Fruit fly (Drosophila melanogaster) whole organism, embryonic: ENCODE data around the gene GstT4.

Experiments
- Antp ChIP-seq: fragments of 200-800 bp; sonication (Bioruptor generic); optimal IDR thresholded peaks from 3 replicates; lab custom pipeline; 2016; ENCODE audit warnings: missing biosample characterization, missing genetic modification characterization
- B-H1 ChIP-seq: fragments of 200-800 bp; sonication (Bioruptor generic); IDR thresholded peaks from 3 replicates; pipeline ENCODE4 v1.3.6; 2022; ENCODE audit warnings: missing biosample characterization, missing genetic modification characterization
- CG11504 ChIP-seq: fragments of 200-800 bp; sonication (Bioruptor generic); optimal IDR thresholded peaks from 3 replicates; lab custom pipeline; 2019; ENCODE audit warnings: missing biosample characterization, mild to moderate bottlenecking, missing genetic modification characterization, moderate library complexity
- CG12769 ChIP-seq: fragments of 200-800 bp; sonication (Bioruptor generic); optimal IDR thresholded peaks from 2 replicates; lab custom pipeline; 2019; ENCODE audit warnings: missing biosample characterization, mild to moderate bottlenecking, missing genetic modification characterization, moderate library complexity
- CG15269 ChIP-seq: fragments of 200-800 bp; sonication (Bioruptor generic); optimal IDR thresholded peaks from 2 replicates; lab custom pipeline; 2018; ENCODE audit warnings: missing biosample characterization, mild to moderate bottlenecking, missing genetic modification characterization, moderate library complexity
- CG16863 ChIP-seq: fragments of 200-800 bp; sonication (Bioruptor generic); optimal IDR thresholded peaks from 3 replicates; lab custom pipeline; 2016; ENCODE audit warnings: missing biosample characterization, missing genetic modification characterization
- CG17328 ChIP-seq: fragments of 200-800 bp; sonication (Bioruptor generic); IDR thresholded peaks from 2 replicates; pipeline ENCODE4 v1.3.6; 2022; ENCODE audit warnings: missing biosample characterization, missing genetic modification characterization
- CG18619 ChIP-seq: fragments of 200-800 bp; sonication (Bioruptor generic); optimal IDR thresholded peaks from 3 replicates; lab custom pipeline; 2017; ENCODE audit warnings: missing biosample characterization, mild to moderate bottlenecking, missing genetic modification characterization
- CG2120 ChIP-seq: fragments of 200-800 bp; sonication (Bioruptor generic); optimal IDR thresholded peaks from 3 replicates; lab custom pipeline; 2016; ENCODE audit warnings: missing biosample characterization, missing genetic modification characterization
- CG2129 ChIP-seq: fragments of 200-800 bp; sonication (Bioruptor generic); IDR thresholded peaks from 2 replicates; pipeline ENCODE4 v1.3.6; 2022; ENCODE audit warnings: missing biosample characterization, missing genetic modification characterization; ENCODE audit not compliant: partially characterized antibody
- CG30403 ChIP-seq: fragments of 200-800 bp; sonication (Bioruptor generic); optimal IDR thresholded peaks from 3 replicates; lab custom pipeline; 2016; ENCODE audit warnings: missing biosample characterization, missing genetic modification characterization
- CG3995 ChIP-seq: fragments of 200-800 bp; sonication (Bioruptor generic); optimal IDR thresholded peaks from 3 replicates; lab custom pipeline; 2016; ENCODE audit warnings: missing biosample characterization, missing genetic modification characterization
- CG9727 ChIP-seq: fragments of 200-800 bp; sonication (Bioruptor generic); optimal IDR thresholded peaks from 3 replicates; lab custom pipeline; 2017; ENCODE audit warnings: missing biosample characterization, mild to moderate bottlenecking, missing genetic modification characterization
- CG9817 ChIP-seq: fragments of 200-800 bp; sonication (Bioruptor generic); optimal IDR thresholded peaks from 2 replicates; lab custom pipeline; 2018; ENCODE audit warnings: missing biosample characterization, mild to moderate bottlenecking, missing genetic modification characterization, moderate library complexity
- Camta ChIP-seq: fragments of 200-800 bp; sonication (Bioruptor generic); optimal IDR thresholded peaks from 2 replicates; lab custom pipeline; 2016; ENCODE audit warnings: missing biosample characterization, missing genetic modification characterization
- Chrac-16 ChIP-seq: fragments of 200-800 bp; sonication (Bioruptor generic); optimal IDR thresholded peaks from 3 replicates; lab custom pipeline; 2016; ENCODE audit warnings: missing biosample characterization, missing genetic modification characterization
- CoRest ChIP-seq: fragments of 200-800 bp; sonication (Bioruptor generic); optimal IDR thresholded peaks from 3 replicates; lab custom pipeline; 2018; ENCODE audit warnings: missing biosample characterization, mild to moderate bottlenecking, missing genetic modification characterization, moderate library complexity
- Dbx ChIP-seq: fragments of 200-800 bp; sonication (Bioruptor generic); IDR thresholded peaks from 3 replicates; pipeline ENCODE4 v1.3.6; 2022; ENCODE audit warnings: missing biosample characterization, missing genetic modification characterization
- Dek ChIP-seq: fragments of 200-800 bp; sonication (Bioruptor generic); optimal IDR thresholded peaks from 3 replicates; lab custom pipeline; 2019; ENCODE audit warnings: missing biosample characterization, mild to moderate bottlenecking, missing genetic modification characterization, moderate library complexity
- H15 ChIP-seq: fragments of 200-800 bp; sonication (Bioruptor generic); IDR thresholded peaks from 3 replicates; pipeline ENCODE4 v1.3.6; 2022; ENCODE audit warnings: missing biosample characterization, missing genetic modification characterization
- Hmr ChIP-seq: fragments of 200-800 bp; sonication (Bioruptor generic); optimal IDR thresholded peaks from 3 replicates; lab custom pipeline; 2017; ENCODE audit warnings: mild to moderate bottlenecking, missing biosample characterization, missing genetic modification reagents, missing genetic modification characterization
- Hr51 ChIP-seq, 2 experiments: fragments of 200-800 bp; sonication (Bioruptor generic); optimal IDR thresholded peaks; 2 replicates in 1 of 2; 3 replicates in 1 of 2; lab custom pipeline; 2016 to 2018; ENCODE audit warnings: missing biosample characterization in 2 of 2, missing genetic modification characterization in 2 of 2, mild to moderate bottlenecking in 1 of 2, moderate library complexity in 1 of 2
- Hsf ChIP-seq: fragments of 200-800 bp; sonication (Bioruptor generic); optimal IDR thresholded peaks from 3 replicates; lab custom pipeline; 2016; ENCODE audit warnings: missing biosample characterization, missing genetic modification characterization
- Med ChIP-seq: fragments of 200-800 bp; sonication (Bioruptor generic); peaks from one replicate; lab custom pipeline; 2016; ENCODE audit warnings: missing biosample characterization, missing genetic modification characterization, mild to moderate bottlenecking, inconsistent platforms, moderate library complexity
- Meics ChIP-seq: fragments of 200-800 bp; sonication (Bioruptor generic); optimal IDR thresholded peaks from 2 replicates; lab custom pipeline; 2017; ENCODE audit warnings: missing biosample characterization, mild to moderate bottlenecking, missing genetic modification characterization
- Optix ChIP-seq: fragments of 200-800 bp; sonication (Bioruptor generic); IDR thresholded peaks from 3 replicates; pipeline ENCODE4 v1.3.6; 2022; ENCODE audit warnings: missing biosample characterization, missing genetic modification characterization
- Ptx1 ChIP-seq: fragments of 200-800 bp; sonication (Bioruptor generic); IDR thresholded peaks from 2 replicates; pipeline ENCODE4 v1.3.6; 2022; ENCODE audit warnings: missing biosample characterization, missing genetic modification characterization
- ato ChIP-seq: fragments of 200-800 bp; sonication (Bioruptor generic); IDR thresholded peaks from 2 replicates; pipeline ENCODE4 v1.3.6; 2022; ENCODE audit warnings: missing biosample characterization, missing genetic modification characterization; ENCODE audit not compliant: partially characterized antibody
- bcd ChIP-seq: fragments of 200-800 bp; sonication (Bioruptor generic); optimal IDR thresholded peaks from 2 replicates; lab custom pipeline; 2017; ENCODE audit warnings: missing biosample characterization, mild to moderate bottlenecking, missing genetic modification characterization
- caup ChIP-seq: fragments of 200-800 bp; sonication (Bioruptor generic); optimal IDR thresholded peaks from 3 replicates; lab custom pipeline; 2017; ENCODE audit warnings: missing biosample characterization, mild to moderate bottlenecking, missing genetic modification characterization, moderate library complexity; ENCODE audit not compliant: severe bottlenecking
- ci ChIP-seq: fragments of 200-800 bp; sonication (Bioruptor generic); IDR thresholded peaks from 3 replicates; pipeline ENCODE4 v1.3.6; 2022; ENCODE audit warnings: missing biosample characterization, missing genetic modification characterization
- dmrt99B ChIP-seq: fragments of 200-800 bp; sonication (Bioruptor generic); optimal IDR thresholded peaks from 2 replicates; lab custom pipeline; 2018; ENCODE audit warnings: missing biosample characterization, mild to moderate bottlenecking, missing genetic modification characterization, moderate library complexity
- dysf ChIP-seq: fragments of 200-800 bp; sonication (Bioruptor generic); IDR thresholded peaks from 3 replicates; pipeline ENCODE4 v1.3.6; 2022; ENCODE audit warnings: missing biosample characterization, missing genetic modification characterization
- gem ChIP-seq: fragments of 200-800 bp; sonication (Bioruptor generic); optimal IDR thresholded peaks from 2 replicates; lab custom pipeline; 2019; ENCODE audit warnings: missing biosample characterization, mild to moderate bottlenecking, missing genetic modification characterization, moderate library complexity
- ken ChIP-seq: fragments of 200-800 bp; sonication (Bioruptor generic); IDR thresholded peaks from 3 replicates; pipeline ENCODE4 v1.3.6; 2022; ENCODE audit warnings: missing biosample characterization, missing genetic modification characterization
- knrl ChIP-seq: fragments of 200-800 bp; sonication (Bioruptor generic); IDR thresholded peaks from 3 replicates; pipeline ENCODE4 v1.3.6; 2022; ENCODE audit warnings: missing biosample characterization, missing genetic modification characterization; ENCODE audit not compliant: partially characterized antibody
- lab ChIP-seq: fragments of 200-800 bp; sonication (Bioruptor generic); optimal IDR thresholded peaks from 3 replicates; lab custom pipeline; 2017; ENCODE audit warnings: missing biosample characterization, missing genetic modification characterization, mild to moderate bottlenecking, moderate library complexity, missing genetic modification reagents
- lmd ChIP-seq: fragments of 200-800 bp; sonication (Bioruptor generic); IDR thresholded peaks from 2 replicates; pipeline ENCODE4 v1.3.6; 2022; ENCODE audit warnings: missing biosample characterization, missing genetic modification characterization
- row ChIP-seq: fragments of 200-800 bp; sonication (Bioruptor generic); IDR thresholded peaks from 3 replicates; pipeline ENCODE4 v1.3.6; 2022; ENCODE audit warnings: missing biosample characterization, missing genetic modification characterization
- sens ChIP-seq: fragments of 200-800 bp; sonication (Bioruptor generic); peaks from one replicate; lab custom pipeline; 2016; ENCODE audit warnings: missing biosample characterization, missing genetic modification characterization
- ssp ChIP-seq: fragments of 200-800 bp; sonication (Bioruptor generic); IDR thresholded peaks from 2 replicates; pipeline ENCODE4 v1.3.6; 2022; ENCODE audit warnings: missing biosample characterization, missing genetic modification characterization
- wor ChIP-seq: fragments of 200-800 bp; sonication (Bioruptor generic); IDR thresholded peaks from 2 replicates; pipeline ENCODE4 v1.3.6; 2022; ENCODE audit warnings: missing biosample characterization, missing genetic modification characterization

The GstT4 gene

dm6 chrX:13434065-13434464 lies 29.5 kb downstream of the GstT4 start (continued):
- TF ChIP-seq ssp (GFP tag; lab: Robert Waterston, UW) (no peak), CG3995 (no peak), CG17328 (GFP tag; lab: Robert Waterston, UW) (no peak), CG16863 (GFP tag; lab: Kevin White, UChicago) (no peak), Hsf (GFP tag; lab: Kevin White, UChicago) (peak; percentile 4), ato (GFP tag; lab: Robert Waterston, UW) (no peak), CG2120 (GFP tag; lab: Kevin White, UChicago) (peak; percentile 37), lmd (GFP tag; lab: Robert Waterston, UW) (peak; percentile 19; the same call in 1 of the 2 replicates), dmrt99B (tag; lab: Kevin White, UChicago) (peak; percentile 43), CG18619 (no peak), dysf (0 out of 3 replicates have a peak, but pooled peaks have one; percentile 34), Chrac-16 (GFP tag; lab: Kevin White, UChicago) (no peak), CG12769 (tag; lab: Kevin White, UChicago) (peak; percentile 35), sens (GFP tag; lab: Kevin White, UChicago) (peak; percentile 46), Med (GFP tag; lab: Kevin White, UChicago) (peak; percentile 86), wor (0 out of 2 replicates have a peak, but pooled peaks have one; percentile 17), Optix (GFP tag; lab: Robert Waterston, UW) (peak; percentile 35; the same call in 1 of the 3 replicates), CG2129 (no peak), lab (peak; percentile 58), CG15269 (tag; lab: Kevin White, UChicago) (peak; percentile 13), CG30403 (GFP tag; lab: Kevin White, UChicago) (peak; percentile 14), Dbx (GFP tag; lab: Robert Waterston, UW) (0 out of 3 replicates have a peak, but pooled peaks have one; percentile 11), CG9727 (GFP tag; lab: Kevin White, UChicago) (peak; percentile 15), bcd (GFP tag; lab: Kevin White, UChicago) (peak; percentile 10), CG11504 (tag; lab: Kevin White, UChicago) (peak; percentile 48), Camta (GFP tag; lab: Kevin White, UChicago) (no peak), caup (GFP tag; lab: Kevin White, UChicago) (peak; percentile 1), gem (tag; lab: Kevin White, UChicago) (peak; percentile 34), Antp (GFP tag; lab: Kevin White, UChicago) (peak; percentile 30), knrl (GFP tag; lab: Robert Waterston, UW) (no peak), Hmr (GFP tag; lab: Kevin White, UChicago) (peak; percentile 44), H15 (GFP tag; lab: Robert Waterston, UW) (peak; percentile 27; the same call in 1 of the 3 replicates), ken (0 out of 3 replicates have a peak, but pooled peaks have one; percentile 16), Dek (peak; percentile 9), row (peak; percentile 46), Meics (GFP tag; lab: Kevin White, UChicago) (peak; percentile 32), CoRest (tag; lab: Kevin White, UChicago) (peak; percentile 4), Ptx1 (GFP tag; lab: Robert Waterston, UW) (peak; percentile 11; the same call in 1 of the 2 replicates), ci (GFP tag; lab: Robert Waterston, UW) (0 out of 3 replicates have a peak, but pooled peaks have one; percentile 13), Hr51 (GFP tag; optimal IDR thresholded peaks at IDR 0.05; lab: Kevin White, UChicago) (peak in 1 of 2 experiments; percentile 10), CG9817 (tag; lab: Kevin White, UChicago) (peak; percentile 28), B-H1 (peak; percentile 19; the same call in 1 of the 3 replicates)
